Worm (Caenorhabditis elegans) whole organism, L1 larva: Measurements from ENCODE around the gene srw-68.
A peak's percentile ranks its signal among the peaks of the same experiment; 100 is the strongest.

Source experiments
- C16A3.4 ChIP-seq: fragments of 150-350 bp; optimal IDR thresholded peaks from 2 replicates; lab custom pipeline; 2014; ENCODE audit warnings: missing biosample characterization, missing genetic modification characterization
- Y116A8C.19 ChIP-seq: sonication (generic microtip); optimal IDR thresholded peaks from 2 replicates; lab custom pipeline; 2016; ENCODE audit warnings: missing compliant biosample characterization, missing genetic modification characterization, borderline replicate concordance
- aly-2 ChIP-seq: fragments of 150-350 bp; optimal IDR thresholded peaks from 2 replicates; lab custom pipeline; 2014; ENCODE audit warnings: missing biosample characterization, missing genetic modification characterization
- blmp-1 ChIP-seq: fragments of 150-350 bp; optimal IDR thresholded peaks from 2 replicates; lab custom pipeline; 2014; ENCODE audit warnings: missing biosample characterization, missing genetic modification characterization
- ceh-63 ChIP-seq: fragments of 200-800 bp; sonication (Bioruptor generic); optimal IDR thresholded peaks from 2 replicates; lab custom pipeline; 2018; ENCODE audit warnings: mild to moderate bottlenecking, missing genetic modification characterization, missing compliant biosample characterization
- ceh-8 ChIP-seq: fragments of 200-800 bp; sonication (Bioruptor generic); optimal IDR thresholded peaks from 2 replicates; lab custom pipeline; 2018; ENCODE audit warnings: mild to moderate bottlenecking, missing genetic modification characterization, moderate library complexity, missing compliant biosample characterization
- ces-1 ChIP-seq: fragments of 150-350 bp; optimal IDR thresholded peaks from 2 replicates; lab custom pipeline; 2014; ENCODE audit warnings: missing biosample characterization, missing genetic modification reagents, missing genetic modification characterization
- efl-1 ChIP-seq, 4 experiments: fragments of 150-350 bp; optimal IDR thresholded peaks in 3 of 4; peaks in 1 of 4; 1 replicate in 1 of 4; 2 replicates in 3 of 4; lab custom pipeline; 2014; ENCODE audit warnings: missing biosample characterization in 2 of 4, missing genetic modification characterization in 2 of 4, missing genetic modification reagents in 2 of 4
- efl-3 ChIP-seq: fragments of 200-800 bp; sonication (Bioruptor generic); optimal IDR thresholded peaks from 2 replicates; lab custom pipeline; 2018; ENCODE audit warnings: mild to moderate bottlenecking, missing genetic modification characterization, missing compliant biosample characterization
- egl-27 ChIP-seq, 2 experiments: fragments of 150-350 bp in 1 of 2; sonication (generic microtip); optimal IDR thresholded peaks; 3 replicates each; lab custom pipeline; 2017 to 2018; ENCODE audit warnings: missing biosample characterization in 2 of 2, missing genetic modification characterization in 2 of 2, missing genetic modification reagents in 2 of 2
- elt-3 ChIP-seq, 6 experiments: fragments of 150-350 bp in 1 of 6; sonication (generic microtip); optimal IDR thresholded peaks; 2 replicates each; lab custom pipeline; 2017 to 2018; ENCODE audit warnings: missing biosample characterization in 6 of 6, missing genetic modification characterization in 6 of 6, inconsistent platforms in 1 of 6
- fkh-10 ChIP-seq: sonication (generic microtip); optimal IDR thresholded peaks from 2 replicates; lab custom pipeline; 2017; ENCODE audit warnings: missing biosample characterization, missing genetic modification reagents, missing genetic modification characterization
- fkh-8 ChIP-seq: sonication (generic microtip); optimal IDR thresholded peaks from 2 replicates; lab custom pipeline; 2016; ENCODE audit warnings: mild to moderate bottlenecking, missing genetic modification characterization, missing compliant biosample characterization
- fos-1 ChIP-seq: fragments of 150-350 bp; optimal IDR thresholded peaks from 2 replicates; lab custom pipeline; 2014; ENCODE audit warnings: missing biosample characterization, missing genetic modification characterization
- hlh-4 ChIP-seq: sonication (generic microtip); optimal IDR thresholded peaks from 2 replicates; lab custom pipeline; 2016; ENCODE audit warnings: mild to moderate bottlenecking, missing genetic modification characterization, missing compliant biosample characterization
- hpl-2 ChIP-seq: fragments of 150-350 bp; optimal IDR thresholded peaks from 2 replicates; lab custom pipeline; 2014; ENCODE audit warnings: missing biosample characterization, missing genetic modification reagents, missing genetic modification characterization
- irx-1 ChIP-seq: sonication (generic microtip); optimal IDR thresholded peaks from 2 replicates; lab custom pipeline; 2016; ENCODE audit warnings: missing genetic modification characterization, missing compliant biosample characterization
- lin-14 ChIP-seq: fragments of 200-800 bp; sonication (Bioruptor generic); optimal IDR thresholded peaks from 2 replicates; lab custom pipeline; 2018; ENCODE audit warnings: mild to moderate bottlenecking, missing genetic modification characterization, moderate library complexity, missing compliant biosample characterization
- lin-35 ChIP-seq, 2 experiments: fragments of 150-350 bp; optimal IDR thresholded peaks; 2 replicates each; lab custom pipeline; 2014; ENCODE audit warnings: missing biosample characterization in 2 of 2, missing genetic modification characterization in 2 of 2, missing genetic modification reagents in 2 of 2
- mab-9 ChIP-seq: fragments of 200-800 bp; sonication (Bioruptor generic); IDR thresholded peaks from 2 replicates; pipeline ENCODE4 v1.3.6; 2022; ENCODE audit warnings: missing genetic modification reagents, missing genetic modification characterization, missing compliant biosample characterization
- nhr-19 ChIP-seq: fragments of 200-800 bp; sonication (Bioruptor generic); conservative IDR thresholded peaks from 2 replicates; pipeline ENCODE4 v1.3.6; 2022; ENCODE audit warnings: missing genetic modification characterization, missing compliant biosample characterization
- nhr-237 ChIP-seq: fragments of 150-350 bp; optimal IDR thresholded peaks from 2 replicates; lab custom pipeline; 2014; ENCODE audit warnings: missing biosample characterization, missing genetic modification characterization
- nhr-28 ChIP-seq: fragments of 150-350 bp; optimal IDR thresholded peaks from 2 replicates; lab custom pipeline; 2014; ENCODE audit warnings: missing biosample characterization, missing genetic modification characterization
- nhr-71 ChIP-seq: sonication (generic microtip); optimal IDR thresholded peaks from 2 replicates; lab custom pipeline; 2016; ENCODE audit warnings: mild to moderate bottlenecking, missing genetic modification characterization, moderate library complexity, missing compliant biosample characterization
- nhr-76 ChIP-seq: sonication (generic microtip); optimal IDR thresholded peaks from 2 replicates; lab custom pipeline; 2017; ENCODE audit warnings: missing biosample characterization, missing genetic modification characterization
- nhr-77 ChIP-seq: fragments of 150-350 bp; optimal IDR thresholded peaks from 2 replicates; lab custom pipeline; 2014; ENCODE audit warnings: missing biosample characterization, missing genetic modification characterization
- nhr-85 ChIP-seq: sonication (generic microtip); peaks from one replicate; lab custom pipeline; 2016; ENCODE audit warnings: missing genetic modification characterization, inconsistent platforms, missing compliant biosample characterization
- pax-3 ChIP-seq: fragments of 200-800 bp; sonication (Bioruptor generic); optimal IDR thresholded peaks from 2 replicates; lab custom pipeline; 2018; ENCODE audit warnings: mild to moderate bottlenecking, missing genetic modification characterization, moderate library complexity, missing compliant biosample characterization
- rnt-1 ChIP-seq: sonication (generic microtip); optimal IDR thresholded peaks from 2 replicates; lab custom pipeline; 2016; ENCODE audit warnings: mild to moderate bottlenecking, missing genetic modification characterization, moderate library complexity, missing compliant biosample characterization
- snpc-4 ChIP-seq: fragments of 150-350 bp; optimal IDR thresholded peaks from 2 replicates; lab custom pipeline; 2014; ENCODE audit warnings: missing biosample characterization, missing genetic modification characterization
- sup-37 ChIP-seq: fragments of 200-800 bp; sonication (Bioruptor generic); optimal IDR thresholded peaks from 2 replicates; lab custom pipeline; 2018; ENCODE audit warnings: mild to moderate bottlenecking, missing genetic modification characterization, missing compliant biosample characterization
- tlp-1 ChIP-seq: fragments of 150-350 bp; optimal IDR thresholded peaks from 2 replicates; lab custom pipeline; 2014; ENCODE audit warnings: missing biosample characterization, missing genetic modification characterization
- unc-86 ChIP-seq: sonication (generic microtip); optimal IDR thresholded peaks from 2 replicates; lab custom pipeline; 2016; ENCODE audit warnings: missing genetic modification characterization, missing compliant biosample characterization
- zag-1 ChIP-seq: fragments of 150-350 bp; optimal IDR thresholded peaks from 2 replicates; lab custom pipeline; 2014; ENCODE audit warnings: missing biosample characterization, missing genetic modification characterization
- zip-4 ChIP-seq: fragments of 200-800 bp; sonication (Bioruptor generic); optimal IDR thresholded peaks from 2 replicates; lab custom pipeline; 2018; ENCODE audit warnings: mild to moderate bottlenecking, missing genetic modification characterization, moderate library complexity, missing compliant biosample characterization
- ztf-11 ChIP-seq, 2 experiments: sonication (generic microtip); optimal IDR thresholded peaks; 2 replicates each; lab custom pipeline; 2016 to 2017; ENCODE audit warnings: missing genetic modification characterization in 2 of 2, missing biosample characterization in 1 of 2, missing compliant biosample characterization in 1 of 2
- ztf-4 ChIP-seq: fragments of 150-350 bp; optimal IDR thresholded peaks from 2 replicates; lab custom pipeline; 2014; ENCODE audit warnings: missing biosample characterization, missing genetic modification characterization

srw-68 gene

ce11 chrV:7389771-7390170 lies 36.7 kb downstream of the srw-68 start, which contains the start of gene C02H6.1:
Gene C02H6.1, minus strand, starts transcription at chrV:7389871.
- TF ChIP-seq ceh-8 (GFP tag; lab: Kevin White, UChicago) (no peak), elt-3 (tag; optimal IDR thresholded peaks at IDR 0.05; lab: Kevin White, UChicago) (no peak), ztf-11 (tag; optimal IDR thresholded peaks at IDR 0.05; lab: Kevin White, UChicago) (no peak), efl-3 (GFP tag; lab: Kevin White, UChicago) (no peak), tlp-1 (tag; lab: Kevin White, UChicago) (no peak), nhr-76 (no peak), sup-37 (GFP tag; lab: Kevin White, UChicago) (no peak)
- TF ChIP-seq, all 84 proteins: peak for 0

ce11 chrV:7387755-7388154 lies 38.7 kb downstream of the srw-68 start, which contains the start of gene C02H6.3:
Gene C02H6.3, minus strand, starts transcription at chrV:7387855.
- TF ChIP-seq nhr-237 (tag; lab: Kevin White, UChicago) (no peak), nhr-28 (tag; lab: Kevin White, UChicago) (no peak), aly-2 (tag; lab: Kevin White, UChicago) (no peak), ces-1 (GFP tag; lab: Kevin White, UChicago) (no peak), snpc-4 (tag; lab: Kevin White, UChicago) (no peak), fkh-8 (tag; lab: Kevin White, UChicago) (no peak), fos-1 (tag; lab: Kevin White, UChicago) (no peak), nhr-77 (tag; lab: Kevin White, UChicago) (no peak), zip-4 (GFP tag; lab: Kevin White, UChicago) (no peak), lin-35 (GFP tag; optimal IDR thresholded peaks at IDR 0.05; lab: Kevin White, UChicago) (no peak), rnt-1 (tag; lab: Kevin White, UChicago) (no peak), ceh-63 (GFP tag; lab: Kevin White, UChicago) (no peak), ztf-4 (no peak), unc-86 (tag; lab: Kevin White, UChicago) (no peak), egl-27 (tag; optimal IDR thresholded peaks at IDR 0.05; lab: Kevin White, UChicago) (no peak), fkh-10 (GFP tag; lab: Kevin White, UChicago) (no peak)

- TF ChIP-seq nhr-71 (peak; percentile 47), zag-1 (tag; lab: Kevin White, UChicago) (no peak), nhr-237 (tag; lab: Kevin White, UChicago) (no peak), hlh-4 (tag; lab: Kevin White, UChicago) (peak; percentile 57), fkh-8 (tag; lab: Kevin White, UChicago) (peak; percentile 42), ztf-4 (no peak), mab-9 (GFP tag; lab: Robert Waterston, UW) (no peak), egl-27 (tag; optimal IDR thresholded peaks at IDR 0.05; lab: Kevin White, UChicago) (no peak), irx-1 (tag; lab: Kevin White, UChicago) (no peak), blmp-1 (peak; percentile 35), pax-3 (tag; lab: Kevin White, UChicago) (no peak), efl-1 (optimal IDR thresholded peaks at IDR 0.05; lab: Kevin White, UChicago) (no peak), efl-1 (GFP tag; optimal IDR thresholded peaks at IDR 0.05 in 1 of 2; lab: Kevin White, UChicago) (peak in 1 of 2 experiments; percentile 5), snpc-4 (tag; lab: Kevin White, UChicago) (no peak), lin-14 (GFP tag; lab: Kevin White, UChicago) (peak; percentile 37), nhr-19 (GFP tag; lab: Robert Waterston, UW) (no peak), Y116A8C.19 (tag; lab: Kevin White, UChicago) (no peak)
Observed at ce11 chrV:7386052-7386573, 40.4 kb downstream of the srw-68 start, which contains the start of gene srp-6. Gene srp-6, minus strand, starts transcription at chrV:7386102.

- TF ChIP-seq C16A3.4 (tag; lab: Kevin White, UChicago) (no peak), hpl-2 (GFP tag; lab: Kevin White, UChicago) (no peak), blmp-1 (peak; percentile 22), nhr-85 (tag; lab: Kevin White, UChicago) (peak; percentile 63)
Observed at ce11 chrV:7381008-7381407, 45.5 kb downstream of the srw-68 start, which contains the start of gene C03G6.17. Gene C03G6.17, minus strand, starts transcription at chrV:7381108.
